Fruit fly (Drosophila melanogaster) whole organism, embryonic: ENCODE results near the gene CG31191.

Source experiments
- ATbp ChIP-seq: fragments of 200-800 bp; sonication (Bioruptor generic); optimal IDR thresholded peaks from 2 replicates; lab custom pipeline; 2017; ENCODE audit warnings: missing biosample characterization, mild to moderate bottlenecking, missing genetic modification characterization, missing genetic modification reagents
- Asciz ChIP-seq: fragments of 200-800 bp; sonication (Bioruptor generic); optimal IDR thresholded peaks from 2 replicates; lab custom pipeline; 2017; ENCODE audit warnings: missing biosample characterization, mild to moderate bottlenecking, missing genetic modification characterization, missing genetic modification reagents
- Atf-2 ChIP-seq: fragments of 200-800 bp; sonication (Bioruptor generic); optimal IDR thresholded peaks from 2 replicates; lab custom pipeline; 2016; ENCODE audit warnings: missing biosample characterization, missing genetic modification characterization
- Bdp1 ChIP-seq: fragments of 200-800 bp; sonication (Bioruptor generic); optimal IDR thresholded peaks from 3 replicates; lab custom pipeline; 2016; ENCODE audit warnings: missing biosample characterization, missing genetic modification characterization
- CG10431 ChIP-seq: fragments of 200-800 bp; sonication (Bioruptor generic); optimal IDR thresholded peaks from 3 replicates; lab custom pipeline; 2018; ENCODE audit warnings: missing biosample characterization, mild to moderate bottlenecking, missing genetic modification characterization
- CG10979 ChIP-seq: fragments of 200-800 bp; sonication (Bioruptor generic); optimal IDR thresholded peaks from 2 replicates; lab custom pipeline; 2018; ENCODE audit warnings: missing biosample characterization, mild to moderate bottlenecking, missing genetic modification characterization, moderate library complexity
- CG11504 ChIP-seq: fragments of 200-800 bp; sonication (Bioruptor generic); optimal IDR thresholded peaks from 3 replicates; lab custom pipeline; 2019; ENCODE audit warnings: missing biosample characterization, mild to moderate bottlenecking, missing genetic modification characterization, moderate library complexity
- CG1233 ChIP-seq: fragments of 200-800 bp; sonication (Bioruptor generic); optimal IDR thresholded peaks from 4 replicates; lab custom pipeline; 2018; ENCODE audit warnings: missing biosample characterization, mild to moderate bottlenecking, missing genetic modification characterization
- CG12659 ChIP-seq: fragments of 200-800 bp; sonication (Bioruptor generic); optimal IDR thresholded peaks from 3 replicates; lab custom pipeline; 2017; ENCODE audit warnings: mild to moderate bottlenecking, missing biosample characterization, missing genetic modification reagents, missing genetic modification characterization
- CG15269 ChIP-seq: fragments of 200-800 bp; sonication (Bioruptor generic); optimal IDR thresholded peaks from 2 replicates; lab custom pipeline; 2018; ENCODE audit warnings: missing biosample characterization, mild to moderate bottlenecking, missing genetic modification characterization, moderate library complexity
- CG18262 ChIP-seq: fragments of 200-800 bp; optimal IDR thresholded peaks from 3 replicates; lab custom pipeline; 2019; ENCODE audit warnings: missing biosample characterization, mild to moderate bottlenecking, missing genetic modification characterization, moderate library complexity
- CG18764 ChIP-seq: fragments of 200-800 bp; sonication (Bioruptor generic); optimal IDR thresholded peaks from 3 replicates; lab custom pipeline; 2016; ENCODE audit warnings: missing biosample characterization, missing genetic modification characterization
- CG30403 ChIP-seq: fragments of 200-800 bp; sonication (Bioruptor generic); optimal IDR thresholded peaks from 3 replicates; lab custom pipeline; 2016; ENCODE audit warnings: missing biosample characterization, missing genetic modification characterization
- CG31388 ChIP-seq: fragments of 200-800 bp; sonication (Bioruptor generic); optimal IDR thresholded peaks from 2 replicates; lab custom pipeline; 2016; ENCODE audit warnings: missing biosample characterization, missing genetic modification characterization
- CG3281 ChIP-seq: fragments of 200-800 bp; sonication (Bioruptor generic); optimal IDR thresholded peaks from 3 replicates; lab custom pipeline; 2017; ENCODE audit warnings: missing biosample characterization, mild to moderate bottlenecking, missing genetic modification characterization
- CG9437 ChIP-seq: fragments of 200-800 bp; sonication (Bioruptor generic); optimal IDR thresholded peaks from 2 replicates; lab custom pipeline; 2018; ENCODE audit warnings: missing biosample characterization, mild to moderate bottlenecking, missing genetic modification characterization
- Dek ChIP-seq: fragments of 200-800 bp; sonication (Bioruptor generic); optimal IDR thresholded peaks from 3 replicates; lab custom pipeline; 2019; ENCODE audit warnings: missing biosample characterization, mild to moderate bottlenecking, missing genetic modification characterization, moderate library complexity
- Eip74EF ChIP-seq, 2 experiments: fragments of 200-800 bp in 1 of 2; fragments of >200 bp in 1 of 2; sonication (Bioruptor generic) in 1 of 2; optimal IDR thresholded peaks; 2 replicates each; lab custom pipeline; 2017 to 2019; ENCODE audit warnings: missing biosample characterization in 2 of 2, missing genetic modification characterization in 2 of 2, mild to moderate bottlenecking in 1 of 2, moderate library complexity in 1 of 2
- Hey ChIP-seq: fragments of 200-800 bp; sonication (Bioruptor generic); optimal IDR thresholded peaks from 3 replicates; lab custom pipeline; 2018; ENCODE audit warnings: missing biosample characterization, mild to moderate bottlenecking, missing genetic modification characterization
- Hmr ChIP-seq: fragments of 200-800 bp; sonication (Bioruptor generic); optimal IDR thresholded peaks from 3 replicates; lab custom pipeline; 2017; ENCODE audit warnings: mild to moderate bottlenecking, missing biosample characterization, missing genetic modification reagents, missing genetic modification characterization
- Lim3 ChIP-seq: fragments of 200-800 bp; sonication (Bioruptor generic); IDR thresholded peaks from 2 replicates; pipeline ENCODE4 v1.3.6; 2022; ENCODE audit warnings: missing biosample characterization, missing genetic modification characterization
- PHDP ChIP-seq: fragments of 200-800 bp; sonication (Bioruptor generic); optimal IDR thresholded peaks from 3 replicates; lab custom pipeline; 2018; ENCODE audit warnings: missing biosample characterization, mild to moderate bottlenecking, missing genetic modification characterization, moderate library complexity
- Pdp1 ChIP-seq, 2 experiments: fragments of 200-800 bp; sonication (Bioruptor generic); optimal IDR thresholded peaks; 3 replicates each; lab custom pipeline; 2016; ENCODE audit warnings: missing biosample characterization in 2 of 2, missing genetic modification characterization in 2 of 2, mild to moderate bottlenecking in 1 of 2, moderate library complexity in 1 of 2
- Rfx ChIP-seq: fragments of 200-800 bp; sonication (Bioruptor generic); IDR thresholded peaks from 2 replicates; pipeline ENCODE4 v1.3.6; 2022; ENCODE audit warnings: missing biosample characterization, missing genetic modification characterization
- Sox102F ChIP-seq: fragments of 200-800 bp; sonication (Bioruptor generic); optimal IDR thresholded peaks from 2 replicates; lab custom pipeline; 2018; ENCODE audit warnings: missing biosample characterization, mild to moderate bottlenecking, missing genetic modification characterization, moderate library complexity
- caup ChIP-seq: fragments of 200-800 bp; sonication (Bioruptor generic); optimal IDR thresholded peaks from 3 replicates; lab custom pipeline; 2017; ENCODE audit warnings: missing biosample characterization, mild to moderate bottlenecking, missing genetic modification characterization, moderate library complexity; ENCODE audit not compliant: severe bottlenecking
- chinmo ChIP-seq: fragments of 200-800 bp; sonication (Bioruptor generic); IDR thresholded peaks from 4 replicates; pipeline ENCODE4 v1.3.6; 2022; ENCODE audit warnings: missing biosample characterization, missing genetic modification characterization; ENCODE audit not compliant: partially characterized antibody
- ci ChIP-seq: fragments of 200-800 bp; sonication (Bioruptor generic); IDR thresholded peaks from 3 replicates; pipeline ENCODE4 v1.3.6; 2022; ENCODE audit warnings: missing biosample characterization, missing genetic modification characterization
- cwo ChIP-seq: fragments of 200-800 bp; sonication (Bioruptor generic); optimal IDR thresholded peaks from 3 replicates; lab custom pipeline; 2017; ENCODE audit warnings: missing biosample characterization, missing genetic modification characterization, mild to moderate bottlenecking, moderate library complexity, missing genetic modification reagents
- dmrt11E ChIP-seq: fragments of 200-800 bp; sonication (Bioruptor generic); optimal IDR thresholded peaks from 3 replicates; lab custom pipeline; 2018; ENCODE audit warnings: missing biosample characterization, mild to moderate bottlenecking, missing genetic modification characterization, moderate library complexity
- dmrt99B ChIP-seq: fragments of 200-800 bp; sonication (Bioruptor generic); optimal IDR thresholded peaks from 2 replicates; lab custom pipeline; 2018; ENCODE audit warnings: missing biosample characterization, mild to moderate bottlenecking, missing genetic modification characterization, moderate library complexity
- ems ChIP-seq: fragments of 200-800 bp; sonication (Bioruptor generic); optimal IDR thresholded peaks from 3 replicates; lab custom pipeline; 2016; ENCODE audit warnings: missing biosample characterization, missing genetic modification characterization
- eve ChIP-seq, 2 experiments: fragments of >200 bp; optimal IDR thresholded peaks; 2 replicates each; lab custom pipeline; 2017; ENCODE audit warnings: missing biosample characterization in 2 of 2, missing genetic modification characterization in 2 of 2
- gcm ChIP-seq: fragments of 200-800 bp; sonication (Bioruptor generic); optimal IDR thresholded peaks from 2 replicates; lab custom pipeline; 2019; ENCODE audit warnings: missing biosample characterization, mild to moderate bottlenecking, missing genetic modification characterization, moderate library complexity
- kni ChIP-seq: fragments of 200-800 bp; sonication (Bioruptor generic); optimal IDR thresholded peaks from 3 replicates; lab custom pipeline; 2017; ENCODE audit warnings: mild to moderate bottlenecking, missing biosample characterization, missing genetic modification reagents, missing genetic modification characterization
- p53 ChIP-seq: fragments of 200-800 bp; sonication (Bioruptor generic); optimal IDR thresholded peaks from 2 replicates; lab custom pipeline; 2016; ENCODE audit warnings: missing biosample characterization, missing genetic modification characterization
- pfk ChIP-seq: fragments of 200-800 bp; sonication (Bioruptor generic); optimal IDR thresholded peaks from 2 replicates; lab custom pipeline; 2018; ENCODE audit warnings: missing biosample characterization, mild to moderate bottlenecking, missing genetic modification characterization, moderate library complexity
- sd ChIP-seq: fragments of 200-800 bp; sonication (Bioruptor generic); optimal IDR thresholded peaks from 3 replicates; lab custom pipeline; 2018; ENCODE audit warnings: missing biosample characterization, mild to moderate bottlenecking, missing genetic modification characterization, moderate library complexity
- sens ChIP-seq: fragments of 200-800 bp; sonication (Bioruptor generic); peaks from one replicate; lab custom pipeline; 2016; ENCODE audit warnings: missing biosample characterization, missing genetic modification characterization
- sna ChIP-seq: fragments of 200-800 bp; sonication (Bioruptor generic); IDR thresholded peaks from 2 replicates; pipeline ENCODE4 v1.3.6; 2022; ENCODE audit warnings: missing biosample characterization, missing genetic modification characterization; ENCODE audit not compliant: partially characterized antibody
- sob ChIP-seq: fragments of 200-800 bp; sonication (Bioruptor generic); IDR thresholded peaks from 2 replicates; pipeline ENCODE4 v1.3.6; 2022; ENCODE audit warnings: missing biosample characterization, missing genetic modification characterization
- tap ChIP-seq: fragments of 200-800 bp; optimal IDR thresholded peaks from 3 replicates; lab custom pipeline; 2019; ENCODE audit warnings: missing biosample characterization, mild to moderate bottlenecking, missing genetic modification characterization, moderate library complexity
- toy ChIP-seq: fragments of 200-800 bp; sonication (Bioruptor generic); IDR thresholded peaks from 2 replicates; pipeline ENCODE4 v1.3.6; 2022; ENCODE audit warnings: missing biosample characterization, missing genetic modification characterization

Gene CG31191

dm6 chr3R:20951353-20951955 lies 6.1 kb upstream of the CG31191 start (continued):
- peak; percentile 17 for TF ChIP-seq Hey (tag; lab: Kevin White, UChicago)
- no peak for TF ChIP-seq Lim3 (GFP tag; lab: Robert Waterston, UW)
- no peak for TF ChIP-seq Atf-2 (GFP tag; lab: Kevin White, UChicago)
- peak in 1 of 2 experiments; percentile 95 for TF ChIP-seq Pdp1 (GFP tag; optimal IDR thresholded peaks at IDR 0.05; lab: Kevin White, UChicago)

DNA sequence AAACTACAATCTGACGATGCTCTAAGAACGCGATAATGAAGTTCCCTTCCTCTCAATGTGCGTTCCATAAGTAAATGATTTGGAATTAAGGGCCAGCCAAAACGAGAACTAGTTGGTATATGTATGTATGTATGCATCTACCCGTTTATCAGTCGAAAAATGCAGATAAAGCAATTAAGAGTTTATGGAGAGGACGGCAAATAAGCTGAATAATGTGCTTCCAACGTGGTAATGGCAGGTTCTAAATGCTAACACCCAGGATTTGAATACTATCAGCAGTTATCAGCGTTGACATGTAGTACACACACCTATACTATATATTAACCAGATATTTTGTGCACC lies 5.3 kb upstream of the CG31191 start:
- TF ChIP-seq eve (GFP tag; optimal IDR thresholded peaks at IDR 0.05; lab: Kevin White, UChicago) (peak in 1 of 2 experiments; percentile 55), PHDP (tag; lab: Kevin White, UChicago) (no peak), chinmo (GFP tag; lab: Robert Waterston, UW) (peak; percentile 58; the same call in 1 of the 4 replicates), Bdp1 (no peak), p53 (no peak), sd (tag; lab: Kevin White, UChicago) (peak; percentile 14)

DNA sequence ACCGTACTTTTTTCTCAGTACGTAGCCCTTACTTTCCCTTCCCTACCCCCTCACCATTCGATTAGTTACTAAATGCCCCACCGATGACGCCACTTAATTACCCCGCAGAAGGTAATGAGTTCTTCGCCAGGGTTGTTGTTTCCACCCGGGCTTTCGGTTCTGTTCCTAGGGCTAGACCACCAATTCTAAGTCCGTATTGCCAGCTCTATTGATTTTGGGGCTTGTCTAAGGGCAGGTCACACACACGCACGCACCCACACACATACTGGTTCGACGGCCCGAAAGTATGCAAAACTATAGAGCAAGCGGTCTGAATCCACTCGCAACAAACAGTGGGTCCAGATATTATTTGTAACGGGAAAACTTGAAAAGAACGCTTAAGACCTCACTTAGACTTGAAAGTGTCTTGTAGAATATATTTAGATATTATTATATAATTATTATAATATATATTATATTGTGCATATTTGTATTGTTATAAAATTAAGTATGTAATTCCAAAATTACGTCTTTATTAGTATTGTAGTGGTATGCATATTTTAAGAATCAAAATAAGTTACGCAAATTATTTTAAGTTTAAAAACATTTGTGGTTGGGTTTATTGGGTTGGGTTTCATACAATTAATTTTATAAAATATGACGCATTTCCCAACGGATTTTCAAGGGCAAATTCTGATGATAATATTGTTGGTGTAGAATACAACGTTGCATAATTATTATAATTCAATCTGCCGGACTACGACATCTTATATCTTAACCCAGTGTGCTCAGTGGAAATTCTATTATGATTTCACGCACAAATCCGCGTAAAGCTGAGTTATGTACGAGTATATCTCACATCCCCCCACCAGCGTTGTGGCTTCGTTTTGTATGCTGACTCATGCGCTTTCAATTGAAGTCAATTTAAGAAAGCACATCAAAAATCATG lies 4.7 kb upstream of the CG31191 start:
- TF ChIP-seq Eip74EF (GFP tag; optimal IDR thresholded peaks at IDR 0.05; lab: Kevin White, UChicago) (peak in 1 of 2 experiments; percentile 26), toy (GFP tag; lab: Robert Waterston, UW) (no peak), gcm (GFP tag; lab: Kevin White, UChicago) (peak; percentile 32), CG11504 (tag; lab: Kevin White, UChicago) (peak; percentile 67), caup (GFP tag; lab: Kevin White, UChicago) (peak; percentile 17), tap (peak; percentile 21), dmrt99B (tag; lab: Kevin White, UChicago) (peak; percentile 60), CG12659 (GFP tag; lab: Kevin White, UChicago) (peak; percentile 38), kni (GFP tag; lab: Kevin White, UChicago) (no peak), CG18764 (GFP tag; lab: Kevin White, UChicago) (peak; percentile 1), sna (GFP tag; lab: Robert Waterston, UW) (no peak), ci (GFP tag; lab: Robert Waterston, UW) (peak; percentile 41; the same call in 2 of the 3 replicates), CG10431 (peak; percentile 9), ems (no peak), CG31388 (GFP tag; lab: Kevin White, UChicago) (no peak), ATbp (peak; percentile 25), Rfx (GFP tag; lab: Robert Waterston, UW) (peak; percentile 54; the same call in 1 of the 2 replicates), CG1233 (GFP tag; lab: Kevin White, UChicago) (peak; percentile 33), Asciz (peak; percentile 65), CG15269 (tag; lab: Kevin White, UChicago) (peak; percentile 60), cwo (GFP tag; lab: Kevin White, UChicago) (peak; percentile 45), Hmr (GFP tag; lab: Kevin White, UChicago) (peak; percentile 59), CG18262 (peak; percentile 70), dmrt11E (tag; lab: Kevin White, UChicago) (peak; percentile 25), sob (0 out of 2 replicates have a peak, but pooled peaks have one; percentile 27), CG10979 (tag; lab: Kevin White, UChicago) (peak; percentile 30), Dek (tag; lab: Kevin White, UChicago) (peak; percentile 21), CG9437 (peak; percentile 31), Sox102F (GFP tag; lab: Kevin White, UChicago) (peak; percentile 13), sens (GFP tag; lab: Kevin White, UChicago) (peak; percentile 75), pfk (no peak), CG30403 (GFP tag; lab: Kevin White, UChicago) (peak; percentile 20), CG3281 (peak; percentile 56)
